Fruit fly (Drosophila melanogaster) whole organism, wandering third instar larva: ENCODE data around the gene LUBEL.
A peak's percentile ranks its signal among the peaks of the same experiment; 100 is the strongest.

Source experiments
- Abd-B ChIP-seq: fragments of >200 bp; optimal IDR thresholded peaks from 2 replicates; lab custom pipeline; 2017; ENCODE audit warnings: missing biosample characterization, missing genetic modification characterization
- CG32264 ChIP-seq: fragments of 200-800 bp; sonication (Bioruptor generic); optimal IDR thresholded peaks from 2 replicates; lab custom pipeline; 2016; ENCODE audit warnings: missing biosample characterization, missing genetic modification characterization
- CG9705 ChIP-seq: fragments of 200-800 bp; sonication (Bioruptor generic); optimal IDR thresholded peaks from 2 replicates; lab custom pipeline; 2018; ENCODE audit warnings: missing biosample characterization, mild to moderate bottlenecking, missing genetic modification characterization
- CrebA ChIP-seq: fragments of 200-800 bp; sonication (Bioruptor generic); optimal IDR thresholded peaks from 2 replicates; lab custom pipeline; 2016; ENCODE audit warnings: missing biosample characterization, mild to moderate bottlenecking, missing genetic modification characterization, borderline replicate concordance
- Dfd ChIP-seq: fragments of >200 bp; optimal IDR thresholded peaks from 2 replicates; lab custom pipeline; 2017; ENCODE audit warnings: missing biosample characterization, missing genetic modification characterization
- Dif ChIP-seq: fragments of 200-275, 200-300 bp; sonication (Bioruptor generic); optimal IDR thresholded peaks from 2 replicates; lab custom pipeline; 2018; ENCODE audit warnings: missing biosample characterization, missing genetic modification characterization; ENCODE audit not compliant: partially characterized antibody
- GATAd ChIP-seq: sonication (Bioruptor generic); optimal IDR thresholded peaks from 2 replicates; lab custom pipeline; 2016; ENCODE audit warnings: missing biosample characterization, missing genetic modification characterization
- HLH106 ChIP-seq: fragments of 200-800 bp; optimal IDR thresholded peaks from 3 replicates; lab custom pipeline; 2019; ENCODE audit warnings: missing biosample characterization, mild to moderate bottlenecking, missing genetic modification characterization, moderate library complexity
- Hnf4 ChIP-seq: fragments of 200-800 bp; sonication (Bioruptor generic); optimal IDR thresholded peaks from 2 replicates; lab custom pipeline; 2016; ENCODE audit warnings: missing biosample characterization, mild to moderate bottlenecking, missing genetic modification characterization
- Hr78 ChIP-seq: fragments of >200 bp; optimal IDR thresholded peaks from 2 replicates; lab custom pipeline; 2017; ENCODE audit warnings: missing biosample characterization, missing genetic modification characterization
- Hr83 ChIP-seq: fragments of 200-300 bp; sonication (Bioruptor generic); optimal IDR thresholded peaks from 2 replicates; lab custom pipeline; 2016; ENCODE audit warnings: missing biosample characterization, mild to moderate bottlenecking, missing genetic modification characterization, moderate library complexity; ENCODE audit not compliant: poor library complexity, severe bottlenecking
- Jra ChIP-seq: sonication (Bioruptor generic); optimal IDR thresholded peaks from 2 replicates; lab custom pipeline; 2016; ENCODE audit warnings: missing biosample characterization, missing genetic modification characterization
- Mio ChIP-seq: sonication (Bioruptor generic); optimal IDR thresholded peaks from 2 replicates; lab custom pipeline; 2016; ENCODE audit warnings: missing biosample characterization, missing genetic modification characterization
- Myc ChIP-seq: fragments of >200 bp; optimal IDR thresholded peaks from 2 replicates; lab custom pipeline; 2017
- N ChIP-seq: fragments of >200 bp; optimal IDR thresholded peaks from 2 replicates; lab custom pipeline; 2018; ENCODE audit warnings: missing biosample characterization, missing external identifiers, missing genetic modification characterization
- OdsH ChIP-seq: fragments of 200-800 bp; sonication (Bioruptor generic); optimal IDR thresholded peaks from 2 replicates; lab custom pipeline; 2016; ENCODE audit warnings: missing biosample characterization, mild to moderate bottlenecking, missing genetic modification characterization
- Sp1 ChIP-seq: fragments of 200-800 bp; sonication (Bioruptor generic); optimal IDR thresholded peaks from 3 replicates; lab custom pipeline; 2019; ENCODE audit warnings: missing biosample characterization, mild to moderate bottlenecking, missing genetic modification characterization, moderate library complexity
- Vsx2 ChIP-seq: fragments of 200-300, 225-300 bp; sonication (Bioruptor generic); optimal IDR thresholded peaks from 2 replicates; lab custom pipeline; 2018; ENCODE audit warnings: missing biosample characterization, missing genetic modification characterization; ENCODE audit not compliant: partially characterized antibody
- br ChIP-seq: fragments of 200-800 bp; sonication (Bioruptor generic); optimal IDR thresholded peaks from 2 replicates; lab custom pipeline; 2016; ENCODE audit warnings: missing biosample characterization, missing genetic modification characterization
- dl ChIP-seq, 2 experiments: fragments of 175-275, 200-275 bp in 1 of 2; fragments of 200-275 bp in 1 of 2; sonication (Bioruptor generic); optimal IDR thresholded peaks; lab custom pipeline; 2018; ENCODE audit warnings: mild to moderate bottlenecking in 2 of 2, missing biosample characterization in 2 of 2, missing genetic modification characterization in 2 of 2, moderate library complexity in 2 of 2; ENCODE audit not compliant: partially characterized antibody in 2 of 2, insufficient read depth in 1 of 2
- dmrt93B ChIP-seq: fragments of 200-800 bp; sonication (Bioruptor generic); optimal IDR thresholded peaks from 2 replicates; lab custom pipeline; 2018; ENCODE audit warnings: missing biosample characterization, mild to moderate bottlenecking, missing genetic modification characterization
- dsf ChIP-seq: sonication (Bioruptor generic); optimal IDR thresholded peaks from 2 replicates; lab custom pipeline; 2016; ENCODE audit warnings: missing biosample characterization, missing genetic modification characterization, borderline replicate concordance
- ey ChIP-seq: fragments of 200-800 bp; sonication (Bioruptor generic); optimal IDR thresholded peaks from 2 replicates; lab custom pipeline; 2016; ENCODE audit warnings: missing biosample characterization, missing genetic modification characterization
- foxo ChIP-seq, 2 experiments: fragments of 200-800 bp; sonication (Bioruptor generic); optimal IDR thresholded peaks; 2 replicates in 1 of 2; 3 replicates in 1 of 2; lab custom pipeline; 2016 to 2017; ENCODE audit warnings: missing biosample characterization in 2 of 2, missing genetic modification characterization in 2 of 2
- fru ChIP-seq: fragments of 200-800 bp; sonication (Bioruptor generic); optimal IDR thresholded peaks from 3 replicates; lab custom pipeline; 2016; ENCODE audit warnings: missing biosample characterization, mild to moderate bottlenecking, missing genetic modification characterization
- h ChIP-seq: fragments of 200-800 bp; sonication (Bioruptor generic); optimal IDR thresholded peaks from 3 replicates; lab custom pipeline; 2016; ENCODE audit warnings: missing biosample characterization, mild to moderate bottlenecking, missing genetic modification characterization
- jim ChIP-seq: fragments of 175-275, 200-325 bp; sonication (Bioruptor generic); optimal IDR thresholded peaks from 2 replicates; lab custom pipeline; 2016; ENCODE audit warnings: missing biosample characterization, mild to moderate bottlenecking, missing genetic modification characterization
- pan ChIP-seq: fragments of >200 bp; optimal IDR thresholded peaks from 2 replicates; lab custom pipeline; 2017
- psq ChIP-seq: fragments of 200-800 bp; sonication (Bioruptor generic); optimal IDR thresholded peaks from 3 replicates; lab custom pipeline; 2017; ENCODE audit warnings: missing biosample characterization, mild to moderate bottlenecking, missing genetic modification characterization, moderate library complexity
- rgr ChIP-seq: fragments of 200-800 bp; sonication (Bioruptor generic); optimal IDR thresholded peaks from 3 replicates; lab custom pipeline; 2016; ENCODE audit warnings: missing biosample characterization, mild to moderate bottlenecking, missing genetic modification characterization
- sage ChIP-seq: fragments of 200-800 bp; sonication (Bioruptor generic); optimal IDR thresholded peaks from 2 replicates; lab custom pipeline; 2016; ENCODE audit warnings: missing biosample characterization, mild to moderate bottlenecking, missing genetic modification characterization
- sv ChIP-seq: fragments of 200-800 bp; sonication (Bioruptor generic); optimal IDR thresholded peaks from 3 replicates; lab custom pipeline; 2016; ENCODE audit warnings: missing biosample characterization, missing genetic modification characterization
- tai ChIP-seq: sonication (Bioruptor generic); optimal IDR thresholded peaks from 2 replicates; lab custom pipeline; 2016; ENCODE audit warnings: missing biosample characterization, missing genetic modification characterization
- usp ChIP-seq: fragments of >200 bp; optimal IDR thresholded peaks from 2 replicates; lab custom pipeline; 2017; ENCODE audit warnings: missing biosample characterization, missing genetic modification characterization
- woc ChIP-seq: sonication (Bioruptor generic); optimal IDR thresholded peaks from 2 replicates; lab custom pipeline; 2016; ENCODE audit warnings: missing biosample characterization, mild to moderate bottlenecking, missing genetic modification characterization

Gene LUBEL

DNA sequence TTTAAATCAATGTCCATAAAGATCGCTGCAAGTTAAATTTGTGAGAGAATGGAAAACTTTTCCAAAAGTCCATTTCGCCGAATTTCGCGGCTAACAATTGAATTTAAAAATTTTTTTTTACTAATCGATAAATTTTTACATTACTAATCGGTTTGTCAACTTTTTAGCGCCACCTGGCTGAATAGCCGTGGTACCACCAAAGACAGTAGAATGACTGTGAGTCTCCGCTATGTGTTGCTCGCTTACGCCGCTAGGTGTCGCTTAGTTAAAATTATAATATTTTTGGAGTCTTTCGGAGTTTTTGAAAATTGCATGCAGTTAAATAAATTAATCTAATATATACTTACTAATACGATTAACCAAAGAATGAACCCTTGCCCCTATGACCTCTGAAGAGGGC, 24.9 kb upstream of the LUBEL start:
- no peak for TF ChIP-seq Hr78 (GFP tag; lab: Kevin White, UChicago)
- peak; percentile 38 for TF ChIP-seq sv (GFP tag; lab: Kevin White, UChicago)
- no peak for TF ChIP-seq psq (GFP tag; lab: Kevin White, UChicago)
- TF ChIP-seq CrebA (GFP tag; lab: Kevin White, UChicago) = no peak
- TF ChIP-seq ey = peak; percentile 2
- TF ChIP-seq Myc = peak; percentile 85
- TF ChIP-seq dl (GFP tag; optimal IDR thresholded peaks at IDR 0.05; lab: Kevin White, UChicago; ENCODE audit: insufficient read depth in 1 of 2, partially characterized antibody in 2 of 2) = no peak
- TF ChIP-seq Abd-B = no peak
- no peak for TF ChIP-seq OdsH
- TF ChIP-seq CG9705 (GFP tag; lab: Kevin White, UChicago) = no peak
- no peak for TF ChIP-seq jim (GFP tag; lab: Kevin White, UChicago)
- peak; percentile 20 for TF ChIP-seq br (GFP tag; lab: Kevin White, UChicago)
- TF ChIP-seq Dfd (GFP tag; lab: Kevin White, UChicago) = no peak
- TF ChIP-seq dmrt93B (GFP tag; lab: Kevin White, UChicago) = no peak
- TF ChIP-seq Jra (GFP tag; lab: Kevin White, UChicago) = no peak
- TF ChIP-seq HLH106 = peak; percentile 18
- no peak for TF ChIP-seq dsf (GFP tag; lab: Kevin White, UChicago)
- TF ChIP-seq foxo (GFP tag; optimal IDR thresholded peaks at IDR 0.05; lab: Kevin White, UChicago) = no peak
- no peak for TF ChIP-seq woc
- TF ChIP-seq fru = peak; percentile 10
- no peak for TF ChIP-seq Mio (GFP tag; lab: Kevin White, UChicago)
- TF ChIP-seq rgr = peak; percentile 8
- TF ChIP-seq Sp1 (GFP tag; lab: Kevin White, UChicago) = no peak
- peak; percentile 16 for TF ChIP-seq h
- TF ChIP-seq GATAd = no peak
- TF ChIP-seq sage (GFP tag; lab: Kevin White, UChicago) = peak; percentile 35
- TF ChIP-seq pan (lab: Kevin White, UChicago) = no peak
- no peak for TF ChIP-seq usp (GFP tag; lab: Kevin White, UChicago)
- peak; percentile 19 for TF ChIP-seq tai (GFP tag; lab: Kevin White, UChicago)
- TF ChIP-seq Hnf4 (GFP tag; lab: Kevin White, UChicago) = peak; percentile 24
- TF ChIP-seq Vsx2 (GFP tag; lab: Kevin White, UChicago) = no peak
- TF ChIP-seq CG32264 (GFP tag; lab: Kevin White, UChicago) = no peak
- no peak for TF ChIP-seq N (GFP tag; lab: Kevin White, UChicago)
- no peak for TF ChIP-seq Dif
- TF ChIP-seq Hr83 = peak; percentile 6
- TF ChIP-seq, all 38 proteins: peak for 12

dm6 chr2L:6794956-6795522, 22.5 kb upstream of the LUBEL start:
- TF ChIP-seq ey (no peak), Hnf4 (GFP tag; lab: Kevin White, UChicago) (no peak), Hr78 (GFP tag; lab: Kevin White, UChicago) (no peak), jim (GFP tag; lab: Kevin White, UChicago) (no peak), foxo (GFP tag; optimal IDR thresholded peaks at IDR 0.05; lab: Kevin White, UChicago) (peak in 1 of 2 experiments; percentile 11), Mio (GFP tag; lab: Kevin White, UChicago) (no peak), woc (peak; percentile 17), dsf (GFP tag; lab: Kevin White, UChicago) (no peak)

- TF ChIP-seq Dif (peak; percentile 53), Hnf4 (GFP tag; lab: Kevin White, UChicago) (peak; percentile 1), dl (GFP tag; optimal IDR thresholded peaks at IDR 0.05; lab: Kevin White, UChicago; ENCODE audit: insufficient read depth in 1 of 2, partially characterized antibody in 2 of 2) (peak in 1 of 2 experiments; percentile 12), pan (lab: Kevin White, UChicago) (no peak)
These were observed 21.9 kb upstream of the LUBEL start for dm6 chr2L:6794418-6794793.
